Fruit fly (Drosophila melanogaster): Measurements from ENCODE around the gene PTPMT1.

Gene PTPMT1

DNA sequence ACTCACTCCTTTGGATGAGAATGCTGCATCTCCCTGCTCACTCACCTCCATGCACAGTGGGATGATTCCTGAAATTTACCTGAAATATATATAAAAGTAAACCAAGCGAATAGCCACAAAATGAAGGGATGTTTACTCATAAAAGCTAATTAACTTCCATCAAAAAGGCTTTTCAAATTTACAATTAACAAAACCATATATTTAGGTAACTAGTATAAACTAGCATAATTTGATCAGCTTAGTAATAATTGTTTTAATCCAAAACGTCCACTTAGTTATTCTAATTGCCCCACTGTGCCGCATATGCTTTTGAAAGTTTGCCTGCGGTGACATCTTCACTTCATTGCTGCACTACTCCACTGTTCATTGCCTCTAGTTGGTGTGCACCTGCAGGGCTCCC is 25.8 kb downstream of the PTPMT1 start (continued):
- TF ChIP-seq CG9876 (GFP tag; optimal IDR thresholded peaks at IDR 0.05) (peak; percentile 10), CG12104 (GFP tag; optimal IDR thresholded peaks at IDR 0.05) (peak; percentile 25), TFAM (GFP tag; optimal IDR thresholded peaks at IDR 0.05) (peak; percentile 2), aop (GFP tag; IDR thresholded peaks at IDR 0.05) (no peak), toy (GFP tag; IDR thresholded peaks at IDR 0.05) (0 out of 2 replicates have a peak, but pooled peaks have one; percentile 24), CG9797 (GFP tag; optimal IDR thresholded peaks at IDR 0.05) (no peak), tio (GFP tag; optimal IDR thresholded peaks at IDR 0.05) (peak; percentile 83), B-H2 (GFP tag; optimal IDR thresholded peaks at IDR 0.05) (no peak), CG17359 (tag; optimal IDR thresholded peaks at IDR 0.05) (peak; percentile 72), sug (tag; optimal IDR thresholded peaks at IDR 0.05) (no peak), CG4730 (GFP tag; IDR thresholded peaks at IDR 0.05) (peak; percentile 47; the same call in 1 of the 2 replicates), lov (optimal IDR thresholded peaks at IDR 0.05) (no peak), lov (GFP tag; IDR thresholded peaks at IDR 0.05) (no peak), Stat92E (GFP tag; optimal IDR thresholded peaks at IDR 0.05) (no peak), Aef1 (GFP tag; IDR thresholded peaks at IDR 0.05) (peak; percentile 30; the same call in 1 of the 3 replicates), H15 (GFP tag; IDR thresholded peaks at IDR 0.05) (peak; percentile 69; the same call in 2 of the 3 replicates), CG2712 (tag; optimal IDR thresholded peaks at IDR 0.05) (peak; percentile 91), H2.0 (GFP tag; IDR thresholded peaks at IDR 0.05) (peak; percentile 57), CG6791 (GFP tag; IDR thresholded peaks at IDR 0.05; ENCODE audit: partially characterized antibody) (no peak), amos (GFP tag; IDR thresholded peaks at IDR 0.05; ENCODE audit: partially characterized antibody) (no peak), CG2875 (GFP tag; optimal IDR thresholded peaks at IDR 0.05) (peak; percentile 84), BtbVII (GFP tag; optimal IDR thresholded peaks at IDR 0.05) (no peak), inv (GFP tag; IDR thresholded peaks at IDR 0.05; ENCODE audit: partially characterized antibody) (no peak), fd96Cb (tag; optimal IDR thresholded peaks at IDR 0.05) (peak; percentile 89), CG18262 (tag; optimal IDR thresholded peaks at IDR 0.05) (peak; percentile 94), NfI (GFP tag; optimal IDR thresholded peaks at IDR 0.05) (peak; percentile 44), gsb (GFP tag; IDR thresholded peaks at IDR 0.05) (no peak), z (GFP tag; IDR thresholded peaks at IDR 0.05) (no peak), CG7372 (GFP tag; IDR thresholded peaks at IDR 0.05) (no peak), Fer1 (GFP tag; optimal IDR thresholded peaks at IDR 0.05) (peak; percentile 9), ERR (GFP tag; optimal IDR thresholded peaks at IDR 0.05) (peak; percentile 23), sob (GFP tag; IDR thresholded peaks at IDR 0.05) (0 out of 2 replicates have a peak, but pooled peaks have one; percentile 36), Max (GFP tag; optimal IDR thresholded peaks at IDR 0.05) (peak; percentile 53), repo (GFP tag; optimal IDR thresholded peaks at IDR 0.05) (no peak), grn (GFP tag; optimal IDR thresholded peaks at IDR 0.05) (no peak), Dip2 (GFP tag; IDR thresholded peaks at IDR 0.05) (no peak), CG11504 (tag; optimal IDR thresholded peaks at IDR 0.05) (peak; percentile 82), CG8290 (GFP tag; optimal IDR thresholded peaks at IDR 0.05) (peak; percentile 40), CG8290 (tag; optimal IDR thresholded peaks at IDR 0.05) (no peak), schlank (tag; optimal IDR thresholded peaks at IDR 0.05) (no peak), Ptx1 (GFP tag; IDR thresholded peaks at IDR 0.05) (peak; percentile 72), Mes4 (GFP tag; optimal IDR thresholded peaks at IDR 0.05) (peak; percentile 41), Ravus (GFP tag; IDR thresholded peaks at IDR 0.05) (peak; percentile 42), HmgZ (tag; optimal IDR thresholded peaks at IDR 0.05) (no peak), ATbp (GFP tag; optimal IDR thresholded peaks at IDR 0.05) (peak; percentile 75), grau (tag; optimal IDR thresholded peaks at IDR 0.05) (peak; percentile 75), dimm (GFP tag; IDR thresholded peaks at IDR 0.05) (no peak), gfzf (GFP tag; optimal IDR thresholded peaks at IDR 0.05) (no peak), MBD-R2 (GFP tag; IDR thresholded peaks at IDR 0.05) (no peak), CG2116 (GFP tag; optimal IDR thresholded peaks at IDR 0.05) (peak; percentile 4), CG7745 (tag; optimal IDR thresholded peaks at IDR 0.05) (no peak), Bteb2 (GFP tag; optimal IDR thresholded peaks at IDR 0.05) (peak; percentile 18)
